Worm (Caenorhabditis elegans): ENCODE data around the gene Y45F10D.7.
A peak's percentile ranks its signal among the peaks of the same experiment; 100 is the strongest.

Gene Y45F10D.7

DNA sequence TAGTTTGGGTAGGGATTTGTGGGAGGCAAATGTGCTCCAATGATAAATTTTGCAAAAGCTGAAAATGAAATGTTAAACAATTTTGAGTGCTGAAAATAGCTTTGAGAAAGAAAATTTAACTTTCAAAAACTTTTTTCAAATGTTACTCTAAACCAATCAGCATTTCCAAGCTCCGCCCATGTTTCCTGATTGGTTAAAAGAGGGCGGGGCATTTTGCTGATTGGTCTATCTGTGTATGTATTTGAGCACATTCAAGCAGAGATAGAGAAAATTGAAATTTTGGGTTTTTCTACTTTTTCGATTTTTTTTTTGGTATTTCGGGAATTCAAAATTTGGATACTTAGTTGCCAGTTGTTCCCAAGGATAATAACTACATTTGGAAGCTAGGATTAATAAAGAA lies 24.0 kb upstream of the Y45F10D.7 start:
- TF ChIP-seq ceh-9 (tag; optimal IDR thresholded peaks at IDR 0.05): no peak
- TF ChIP-seq lin-39 (tag; optimal IDR thresholded peaks at IDR 0.05): no peak
- no peak for TF ChIP-seq egl-5 (tag; optimal IDR thresholded peaks at IDR 0.05)
- peak; percentile 74 for TF ChIP-seq nfya-1 (tag; optimal IDR thresholded peaks at IDR 0.05; ENCODE audit: insufficient read depth)

DNA sequence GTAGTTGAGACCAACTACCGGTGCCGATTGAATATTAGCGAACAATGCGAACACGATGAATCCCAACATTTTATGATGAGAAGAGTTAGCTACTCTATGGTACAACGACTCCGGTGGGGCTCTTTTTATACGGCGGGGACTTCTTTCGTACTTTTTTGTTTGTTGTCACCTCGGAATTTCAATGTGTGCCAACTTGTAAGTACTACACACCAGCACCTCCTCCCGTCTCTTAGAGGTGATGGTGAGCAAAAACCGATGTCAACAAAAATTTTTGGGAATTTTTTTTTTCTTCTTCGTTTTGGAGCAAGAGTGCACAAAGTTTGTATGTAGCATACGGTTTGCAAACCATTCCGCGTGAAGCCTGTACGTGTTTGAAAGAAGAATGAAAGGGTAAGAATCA lies 14.1 kb upstream of the Y45F10D.7 start, which contains the start of gene Y45F10D.2:
Gene Y45F10D.2 (minus strand): TSS at position 101 of the 400 bp plus-strand sequence.
- TF ChIP-seq egl-5 (tag; optimal IDR thresholded peaks at IDR 0.05): no peak
- no peak for TF ChIP-seq ama-1 (optimal IDR thresholded peaks at IDR 0.05)
- TF ChIP-seq nhr-12 (tag; optimal IDR thresholded peaks at IDR 0.05): no peak
- no peak for TF ChIP-seq pha-4 (tag; optimal IDR thresholded peaks at IDR 0.05)
- no peak for TF ChIP-seq daf-12 (tag; optimal IDR thresholded peaks at IDR 0.05)
- TF ChIP-seq lin-39 (tag; optimal IDR thresholded peaks at IDR 0.05): no peak
- TF ChIP-seq zag-1 (tag; optimal IDR thresholded peaks at IDR 0.05): no peak
- TF ChIP-seq mdl-1 (tag; optimal IDR thresholded peaks at IDR 0.05): no peak
- no peak for TF ChIP-seq pqm-1 (tag; optimal IDR thresholded peaks at IDR 0.05)
- no peak for TF ChIP-seq hmg-11 (tag; optimal IDR thresholded peaks at IDR 0.05)

DNA sequence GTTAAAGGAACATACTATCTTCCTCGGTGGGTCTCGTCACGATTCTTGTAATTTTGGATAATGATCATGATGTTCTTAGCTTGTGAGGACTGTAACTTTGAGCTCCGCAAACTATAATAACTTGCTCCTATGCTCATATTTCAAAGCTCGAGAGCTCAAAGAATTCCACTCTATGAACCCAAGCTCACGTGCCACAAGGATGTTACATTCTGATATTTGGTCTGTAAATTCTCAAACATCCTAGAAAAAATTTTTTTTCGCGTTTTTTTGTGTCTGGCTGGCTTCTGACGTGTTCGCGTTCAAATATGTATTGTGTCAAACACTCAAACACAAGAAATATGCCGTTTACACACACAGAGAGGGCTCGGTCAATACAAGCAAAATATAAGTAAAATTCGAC lies 12.6 kb upstream of the Y45F10D.7 start, which contains the start of gene Y45F10D.16:
Gene Y45F10D.16 (plus strand): TSS at position 301 of the 400 bp plus-strand sequence.
- TF ChIP-seq jun-1 (tag; optimal IDR thresholded peaks at IDR 0.05) (no peak), pha-4 (tag; optimal IDR thresholded peaks at IDR 0.05) (peak; percentile 7)

DNA sequence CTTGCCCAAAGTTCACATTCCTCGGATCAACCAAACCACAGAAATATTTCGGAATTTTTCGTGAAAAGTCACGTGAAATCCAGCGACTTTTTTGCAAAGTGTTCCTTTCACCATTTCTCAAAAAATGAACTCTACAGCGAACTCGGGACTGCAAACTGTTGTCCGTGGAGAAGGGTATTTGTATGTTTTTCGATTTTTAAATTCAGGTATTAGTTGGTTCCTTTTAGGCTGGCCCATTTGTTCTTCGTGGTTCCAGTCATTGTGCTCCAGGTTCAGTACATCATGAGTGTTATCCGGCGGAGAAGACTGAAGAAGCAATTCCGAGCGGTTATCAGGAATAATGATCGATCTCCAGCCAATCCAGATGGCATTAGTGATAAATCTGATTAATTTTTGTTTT lies 12.0 kb upstream of the Y45F10D.7 start:
- TF ChIP-seq nhr-23 (tag; optimal IDR thresholded peaks at IDR 0.05) (no peak), R02D3.7 (tag; optimal IDR thresholded peaks at IDR 0.05) (no peak), elt-2 (tag; optimal IDR thresholded peaks at IDR 0.05) (no peak)

DNA sequence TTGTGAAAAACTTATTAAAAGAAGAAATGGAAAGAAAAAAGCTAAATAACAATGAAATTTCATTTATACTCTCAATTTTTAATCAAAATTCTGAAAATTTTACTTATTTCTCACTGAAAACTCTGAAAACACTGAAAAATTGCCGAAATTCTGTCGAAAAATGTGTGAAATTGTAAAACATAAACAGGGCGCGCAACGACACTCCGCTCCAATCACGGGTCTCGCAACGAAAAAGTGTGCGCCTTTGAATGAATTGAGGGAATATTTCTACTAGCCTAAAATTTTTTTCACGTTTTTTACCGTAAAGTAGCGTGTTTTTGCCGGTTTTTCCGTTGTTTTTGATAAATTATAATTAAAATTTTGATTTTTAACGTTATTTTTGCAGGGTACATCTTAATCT lies 11.2 kb upstream of the Y45F10D.7 start, which contains the start of gene rpl-18:
Gene rpl-18 (plus strand): TSS at position 386 of the 400 bp plus-strand sequence.
- peak; percentile 95 for TF ChIP-seq pha-4 (tag; optimal IDR thresholded peaks at IDR 0.05)
- TF ChIP-seq ztf-11 (tag; optimal IDR thresholded peaks at IDR 0.05): no peak
- peak; percentile 65 for TF ChIP-seq egl-5 (tag; optimal IDR thresholded peaks at IDR 0.05)
- no peak for TF ChIP-seq nhr-77 (tag; optimal IDR thresholded peaks at IDR 0.05)
- TF ChIP-seq nhr-23 (tag; optimal IDR thresholded peaks at IDR 0.05): peak; percentile 80
- TF ChIP-seq lin-39 (tag; optimal IDR thresholded peaks at IDR 0.05): peak; percentile 85
- no peak for TF ChIP-seq mml-1 (tag; optimal IDR thresholded peaks at IDR 0.05)
- TF ChIP-seq fkh-10 (GFP tag; optimal IDR thresholded peaks at IDR 0.05): no peak
- no peak for TF ChIP-seq nhr-76 (tag; optimal IDR thresholded peaks at IDR 0.05)
- peak; percentile 27 for TF ChIP-seq pqm-1 (tag; optimal IDR thresholded peaks at IDR 0.05)
- TF ChIP-seq nhr-11 (tag; optimal IDR thresholded peaks at IDR 0.05): no peak
- TF ChIP-seq lsy-12 (tag; optimal IDR thresholded peaks at IDR 0.05): no peak
- no peak for TF ChIP-seq unc-62 (GFP tag; optimal IDR thresholded peaks at IDR 0.05)
- no peak for TF ChIP-seq ama-1 (optimal IDR thresholded peaks at IDR 0.05)
- no peak for TF ChIP-seq fos-1 (tag; optimal IDR thresholded peaks at IDR 0.05)
- no peak for TF ChIP-seq elt-3 (tag; optimal IDR thresholded peaks at IDR 0.05)
- peak; percentile 27 for TF ChIP-seq R02D3.7 (tag; optimal IDR thresholded peaks at IDR 0.05)
- no peak for TF ChIP-seq ceh-16 (tag; optimal IDR thresholded peaks at IDR 0.05)
- no peak for TF ChIP-seq ztf-4 (tag; optimal IDR thresholded peaks at IDR 0.05)
- no peak for TF ChIP-seq nhr-237 (tag; optimal IDR thresholded peaks at IDR 0.05)
- TF ChIP-seq lin-15B (tag; optimal IDR thresholded peaks at IDR 0.05): peak; percentile 99
- TF ChIP-seq unc-39 (tag; optimal IDR thresholded peaks at IDR 0.05): no peak
- TF ChIP-seq skn-1 (tag; optimal IDR thresholded peaks at IDR 0.05): no peak
- no peak for TF ChIP-seq elt-1 (tag; optimal IDR thresholded peaks at IDR 0.05)
- TF ChIP-seq elt-2 (tag; optimal IDR thresholded peaks at IDR 0.05): peak; percentile 37
- no peak for TF ChIP-seq nhr-67 (tag; optimal IDR thresholded peaks at IDR 0.05)
- TF ChIP-seq hmg-11 (tag; optimal IDR thresholded peaks at IDR 0.05): peak; percentile 48
- no peak for TF ChIP-seq egl-27 (tag; optimal IDR thresholded peaks at IDR 0.05)
- no peak for TF ChIP-seq zag-1 (tag; optimal IDR thresholded peaks at IDR 0.05)
- no peak for TF ChIP-seq nhr-43 (tag; optimal IDR thresholded peaks at IDR 0.05; ENCODE audit: poor library complexity, severe bottlenecking)
- peak; percentile 6 for TF ChIP-seq ceh-28 (tag; optimal IDR thresholded peaks at IDR 0.05)
- no peak for TF ChIP-seq fkh-2 (tag; optimal IDR thresholded peaks at IDR 0.05)
- TF ChIP-seq aly-2 (tag; optimal IDR thresholded peaks at IDR 0.05): no peak
- TF ChIP-seq nhr-25 (tag; optimal IDR thresholded peaks at IDR 0.05): peak; percentile 73
- no peak for TF ChIP-seq ZK546.5 (tag; optimal IDR thresholded peaks at IDR 0.05)
- TF ChIP-seq sea-2 (GFP tag; optimal IDR thresholded peaks at IDR 0.05): no peak
- no peak for TF ChIP-seq mdl-1 (tag; optimal IDR thresholded peaks at IDR 0.05)
- TF ChIP-seq jun-1 (tag; optimal IDR thresholded peaks at IDR 0.05): no peak
- TF ChIP-seq ceh-9 (tag; optimal IDR thresholded peaks at IDR 0.05): no peak
- TF ChIP-seq tbx-2 (tag; optimal IDR thresholded peaks at IDR 0.05): no peak
- TF ChIP-seq nhr-28 (tag; optimal IDR thresholded peaks at IDR 0.05): no peak
- TF ChIP-seq nfya-1 (tag; optimal IDR thresholded peaks at IDR 0.05; ENCODE audit: insufficient read depth): peak; percentile 89

Measured in whole organism, L3 larva.